Fruit fly (Drosophila melanogaster) whole organism, embryonic: ENCODE measurements around the gene CG9795.

Experiments
- CG10543 ChIP-seq: fragments of 200-800 bp; sonication (Bioruptor generic); optimal IDR thresholded peaks from 3 replicates; lab custom pipeline; 2017; ENCODE audit warnings: missing biosample characterization, mild to moderate bottlenecking, missing genetic modification characterization, moderate library complexity
- CG11085 ChIP-seq: fragments of 200-800 bp; sonication (Bioruptor generic); IDR thresholded peaks from 2 replicates; pipeline ENCODE4 v1.3.6; 2022; ENCODE audit warnings: missing biosample characterization, missing genetic modification characterization
- CG11560 ChIP-seq: fragments of 200-800 bp; sonication (Bioruptor generic); IDR thresholded peaks from 3 replicates; pipeline ENCODE4 v1.3.6; 2022; ENCODE audit warnings: missing biosample characterization, missing genetic modification characterization
- CG14050 ChIP-seq: fragments of 200-800 bp; sonication (Bioruptor generic); IDR thresholded peaks from 3 replicates; pipeline ENCODE4 v1.3.6; 2022; ENCODE audit warnings: missing biosample characterization, missing genetic modification characterization
- CG1647 ChIP-seq: fragments of 200-800 bp; sonication (Bioruptor generic); optimal IDR thresholded peaks from 3 replicates; lab custom pipeline; 2016; ENCODE audit warnings: missing biosample characterization, missing genetic modification characterization
- CG18476 ChIP-seq: fragments of 200-800 bp; sonication (Bioruptor generic); optimal IDR thresholded peaks from 2 replicates; lab custom pipeline; 2016; ENCODE audit warnings: missing biosample characterization, mild to moderate bottlenecking, missing genetic modification characterization
- CG31365 ChIP-seq: fragments of 200-800 bp; sonication (Bioruptor generic); optimal IDR thresholded peaks from 2 replicates; lab custom pipeline; 2018; ENCODE audit warnings: missing biosample characterization, mild to moderate bottlenecking, missing genetic modification characterization
- CG4282 ChIP-seq: fragments of 200-800 bp; sonication (Bioruptor generic); optimal IDR thresholded peaks from 2 replicates; lab custom pipeline; 2016; ENCODE audit warnings: missing biosample characterization, missing genetic modification characterization
- CG4328 ChIP-seq: fragments of 200-800 bp; sonication (Bioruptor generic); optimal IDR thresholded peaks from 3 replicates; lab custom pipeline; 2017; ENCODE audit warnings: missing biosample characterization, missing genetic modification reagents, missing genetic modification characterization
- CG4730 ChIP-seq: fragments of 200-800 bp; sonication (Bioruptor generic); IDR thresholded peaks from 2 replicates; pipeline ENCODE4 v1.3.6; 2022; ENCODE audit warnings: missing biosample characterization, missing genetic modification characterization
- CG5180 ChIP-seq: fragments of 200-800 bp; sonication (Bioruptor generic); optimal IDR thresholded peaks from 3 replicates; lab custom pipeline; 2017; ENCODE audit warnings: missing biosample characterization, missing genetic modification characterization, mild to moderate bottlenecking, moderate library complexity, missing genetic modification reagents
- CG6272 ChIP-seq: fragments of 200-800 bp; sonication (Bioruptor generic); IDR thresholded peaks from 2 replicates; pipeline ENCODE4 v1.3.6; 2022; ENCODE audit warnings: missing biosample characterization, missing genetic modification characterization
- CG6765 ChIP-seq: fragments of 200-800 bp; sonication (Bioruptor generic); optimal IDR thresholded peaks from 3 replicates; lab custom pipeline; 2017; ENCODE audit warnings: missing biosample characterization, mild to moderate bottlenecking, missing genetic modification characterization
- CG8924 ChIP-seq: fragments of 200-800 bp; optimal IDR thresholded peaks from 3 replicates; lab custom pipeline; 2019; ENCODE audit warnings: missing biosample characterization, mild to moderate bottlenecking, missing genetic modification characterization, moderate library complexity
- CG9797 ChIP-seq: fragments of 200-800 bp; sonication (Bioruptor generic); optimal IDR thresholded peaks from 3 replicates; lab custom pipeline; 2018; ENCODE audit warnings: missing biosample characterization, mild to moderate bottlenecking, missing genetic modification characterization
- Camta ChIP-seq: fragments of 200-800 bp; sonication (Bioruptor generic); optimal IDR thresholded peaks from 2 replicates; lab custom pipeline; 2016; ENCODE audit warnings: missing biosample characterization, missing genetic modification characterization
- Drgx ChIP-seq: fragments of 200-800 bp; sonication (Bioruptor generic); IDR thresholded peaks from 2 replicates; pipeline ENCODE4 v1.3.6; 2022; ENCODE audit warnings: missing biosample characterization, missing genetic modification characterization
- Ets97D ChIP-seq: fragments of 200-800 bp; sonication (Bioruptor generic); optimal IDR thresholded peaks from 3 replicates; lab custom pipeline; 2016; ENCODE audit warnings: missing biosample characterization, missing genetic modification characterization
- Hmx ChIP-seq: fragments of 200-800 bp; sonication (Bioruptor generic); optimal IDR thresholded peaks from 2 replicates; lab custom pipeline; 2016; ENCODE audit warnings: missing biosample characterization, missing genetic modification characterization
- Hr39 ChIP-seq: fragments of >200 bp; optimal IDR thresholded peaks from 2 replicates; lab custom pipeline; 2017
- Hsf ChIP-seq: fragments of 200-800 bp; sonication (Bioruptor generic); optimal IDR thresholded peaks from 3 replicates; lab custom pipeline; 2016; ENCODE audit warnings: missing biosample characterization, missing genetic modification characterization
- Mad ChIP-seq: fragments of 200-800 bp; sonication (Bioruptor generic); optimal IDR thresholded peaks from 2 replicates; lab custom pipeline; 2016; ENCODE audit warnings: missing biosample characterization, missing genetic modification characterization
- Oaz ChIP-seq: fragments of 200-800 bp; sonication (Bioruptor generic); IDR thresholded peaks from 2 replicates; pipeline ENCODE4 v1.3.6; 2022; ENCODE audit warnings: missing biosample characterization, missing genetic modification characterization
- Sry-δ ChIP-seq: fragments of 200-800 bp; sonication (Bioruptor generic); optimal IDR thresholded peaks from 2 replicates; lab custom pipeline; 2016; ENCODE audit warnings: missing biosample characterization, missing genetic modification characterization
- ap ChIP-seq: fragments of 200-800 bp; sonication (Bioruptor generic); IDR thresholded peaks from 2 replicates; pipeline ENCODE4 v1.3.6; 2022; ENCODE audit warnings: missing biosample characterization, missing genetic modification characterization
- cas ChIP-seq: fragments of 200-800 bp; sonication (Bioruptor generic); IDR thresholded peaks from 2 replicates; pipeline ENCODE4 v1.3.6; 2022; ENCODE audit warnings: missing biosample characterization, missing genetic modification characterization
- croc ChIP-seq: fragments of 200-800 bp; sonication (Bioruptor generic); conservative IDR thresholded peaks from 3 replicates; pipeline ENCODE4 v1.3.6; 2022; ENCODE audit warnings: missing biosample characterization, missing genetic modification characterization
- cwo ChIP-seq: fragments of 200-800 bp; sonication (Bioruptor generic); optimal IDR thresholded peaks from 3 replicates; lab custom pipeline; 2017; ENCODE audit warnings: missing biosample characterization, missing genetic modification characterization, mild to moderate bottlenecking, moderate library complexity, missing genetic modification reagents
- dimm ChIP-seq: fragments of 200-800 bp; sonication (Bioruptor generic); IDR thresholded peaks from 2 replicates; pipeline ENCODE4 v1.3.6; 2022; ENCODE audit warnings: missing biosample characterization, missing genetic modification characterization
- fd3F ChIP-seq: fragments of 200-800 bp; sonication (Bioruptor generic); optimal IDR thresholded peaks from 2 replicates; lab custom pipeline; 2018; ENCODE audit warnings: missing biosample characterization, mild to moderate bottlenecking, missing genetic modification characterization, moderate library complexity
- fd64A ChIP-seq: fragments of 200-800 bp; sonication (Bioruptor generic); optimal IDR thresholded peaks from 3 replicates; lab custom pipeline; 2018; ENCODE audit warnings: missing biosample characterization, mild to moderate bottlenecking, missing genetic modification characterization
- gt ChIP-seq: fragments of 200-800 bp; sonication (Bioruptor generic); IDR thresholded peaks from 2 replicates; pipeline ENCODE4 v1.3.6; 2022; ENCODE audit warnings: missing biosample characterization, missing genetic modification characterization
- hkb ChIP-seq, 2 experiments: fragments of 200-800 bp in 1 of 2; fragments of >200 bp in 1 of 2; sonication (Bioruptor generic) in 1 of 2; IDR thresholded peaks in 1 of 2; optimal IDR thresholded peaks in 1 of 2; 2 replicates each; pipeline versions ENCODE4 v1.3.6 to Lab custom; 2017 to 2022; ENCODE audit warnings: missing biosample characterization in 1 of 2, missing genetic modification characterization in 1 of 2
- klu ChIP-seq: fragments of 200-800 bp; sonication (Bioruptor generic); IDR thresholded peaks from 2 replicates; pipeline ENCODE4 v1.3.6; 2022; ENCODE audit warnings: missing biosample characterization, missing genetic modification characterization
- pb ChIP-seq: fragments of 200-800 bp; sonication (Bioruptor generic); optimal IDR thresholded peaks from 3 replicates; lab custom pipeline; 2016; ENCODE audit warnings: missing biosample characterization, missing genetic modification characterization
- pnt ChIP-seq: fragments of 200-800 bp; sonication (Bioruptor generic); optimal IDR thresholded peaks from 3 replicates; lab custom pipeline; 2016; ENCODE audit warnings: missing biosample characterization, missing genetic modification characterization
- scrt ChIP-seq: fragments of 200-800 bp; sonication (Bioruptor generic); optimal IDR thresholded peaks from 2 replicates; lab custom pipeline; 2018; ENCODE audit warnings: missing biosample characterization, mild to moderate bottlenecking, missing genetic modification characterization, moderate library complexity
- sna ChIP-seq: fragments of 200-800 bp; sonication (Bioruptor generic); IDR thresholded peaks from 2 replicates; pipeline ENCODE4 v1.3.6; 2022; ENCODE audit warnings: missing biosample characterization, missing genetic modification characterization; ENCODE audit not compliant: partially characterized antibody
- sob ChIP-seq: fragments of 200-800 bp; sonication (Bioruptor generic); IDR thresholded peaks from 2 replicates; pipeline ENCODE4 v1.3.6; 2022; ENCODE audit warnings: missing biosample characterization, missing genetic modification characterization
- sqz ChIP-seq: fragments of 200-800 bp; sonication (Bioruptor generic); optimal IDR thresholded peaks from 3 replicates; lab custom pipeline; 2018; ENCODE audit warnings: missing biosample characterization, mild to moderate bottlenecking, missing genetic modification characterization
- ssp ChIP-seq: fragments of 200-800 bp; sonication (Bioruptor generic); IDR thresholded peaks from 2 replicates; pipeline ENCODE4 v1.3.6; 2022; ENCODE audit warnings: missing biosample characterization, missing genetic modification characterization
- unc-4 ChIP-seq: fragments of 200-800 bp; sonication (Bioruptor generic); IDR thresholded peaks from 2 replicates; pipeline ENCODE4 v1.3.6; 2022; ENCODE audit warnings: missing biosample characterization, missing genetic modification characterization; ENCODE audit not compliant: partially characterized antibody
- yki ChIP-seq: fragments of >200 bp; optimal IDR thresholded peaks from 3 replicates; lab custom pipeline; 2018
- z ChIP-seq: fragments of 200-800 bp; sonication (Bioruptor generic); IDR thresholded peaks from 3 replicates; pipeline ENCODE4 v1.3.6; 2022; ENCODE audit warnings: missing biosample characterization, missing genetic modification characterization

Gene CG9795

dm6 chr3R:4311067-4311723, 8.3 kb upstream of the CG9795 start, which contains the start of gene Suv3 (continued):
- TF ChIP-seq ap (GFP tag; lab: Robert Waterston, UW) (no peak), Hr39 (lab: Kevin White, UChicago) (no peak), croc (GFP tag; lab: Robert Waterston, UW) (no peak), Hmx (GFP tag; lab: Kevin White, UChicago) (no peak), CG11085 (no peak), Sry-δ (GFP tag; lab: Kevin White, UChicago) (no peak), Camta (GFP tag; lab: Kevin White, UChicago) (no peak), sqz (GFP tag; lab: Kevin White, UChicago) (no peak), pnt (GFP tag; lab: Kevin White, UChicago) (no peak), klu (GFP tag; lab: Robert Waterston, UW) (no peak), ssp (GFP tag; lab: Robert Waterston, UW) (0 out of 2 replicates have a peak, but pooled peaks have one; percentile 39), sob (GFP tag; lab: Robert Waterston, UW) (0 out of 2 replicates have a peak, but pooled peaks have one; percentile 23), Oaz (GFP tag; lab: Robert Waterston, UW) (no peak), yki (lab: Kevin White, UChicago) (no peak), sna (no peak), CG1647 (no peak), pb (GFP tag; lab: Kevin White, UChicago) (no peak), CG4730 (GFP tag; lab: Robert Waterston, UW) (no peak), Ets97D (GFP tag; lab: Kevin White, UChicago) (no peak), CG31365 (tag; lab: Kevin White, UChicago) (no peak), cas (GFP tag; lab: Robert Waterston, UW) (no peak), fd64A (GFP tag; lab: Kevin White, UChicago) (no peak), hkb (optimal IDR thresholded peaks at IDR 0.05; lab: Kevin White, UChicago) (no peak), hkb (GFP tag; IDR thresholded peaks at IDR 0.05; lab: Robert Waterston, UW) (peak; percentile 38; the same call in 1 of the 2 replicates), fd3F (GFP tag; lab: Kevin White, UChicago) (peak; percentile 25), CG9797 (GFP tag; lab: Kevin White, UChicago) (no peak), dimm (GFP tag; lab: Robert Waterston, UW) (no peak), gt (GFP tag; lab: Robert Waterston, UW) (no peak), CG5180 (GFP tag; lab: Kevin White, UChicago) (no peak), CG8924 (tag; lab: Kevin White, UChicago) (peak; percentile 44), CG4328 (peak; percentile 19), z (GFP tag; lab: Robert Waterston, UW) (no peak), CG18476 (GFP tag; lab: Kevin White, UChicago) (no peak), CG6272 (GFP tag; lab: Robert Waterston, UW) (no peak), unc-4 (no peak), CG11560 (no peak), cwo (GFP tag; lab: Kevin White, UChicago) (no peak), scrt (GFP tag; lab: Kevin White, UChicago) (no peak), CG14050 (GFP tag; lab: Robert Waterston, UW) (no peak), CG10543 (GFP tag; lab: Kevin White, UChicago) (peak; percentile 47), CG6765 (GFP tag; lab: Kevin White, UChicago) (no peak), Drgx (GFP tag; lab: Robert Waterston, UW) (no peak), Mad (GFP tag; lab: Kevin White, UChicago) (no peak), CG4282 (GFP tag; lab: Kevin White, UChicago) (no peak), Hsf (GFP tag; lab: Kevin White, UChicago) (no peak)
